Fruit fly (Drosophila melanogaster) whole organism, embryonic: ENCODE results near the gene sqh.

ENCODE experiments used
- Atf-2 ChIP-seq: fragments of 200-800 bp; sonication (Bioruptor generic); optimal IDR thresholded peaks from 2 replicates; lab custom pipeline; 2016; ENCODE audit warnings: missing biosample characterization, missing genetic modification characterization
- CG11456 ChIP-seq: fragments of 200-800 bp; sonication (Bioruptor generic); IDR thresholded peaks from 3 replicates; pipeline ENCODE4 v1.3.6; 2022; ENCODE audit warnings: missing biosample characterization, missing genetic modification characterization
- CG12219 ChIP-seq: fragments of 200-800 bp; sonication (Bioruptor generic); optimal IDR thresholded peaks from 3 replicates; lab custom pipeline; 2018; ENCODE audit warnings: missing biosample characterization, mild to moderate bottlenecking, missing genetic modification characterization
- CG12659 ChIP-seq: fragments of 200-800 bp; sonication (Bioruptor generic); optimal IDR thresholded peaks from 3 replicates; lab custom pipeline; 2017; ENCODE audit warnings: mild to moderate bottlenecking, missing biosample characterization, missing genetic modification reagents, missing genetic modification characterization
- CG14667 ChIP-seq: fragments of 200-800 bp; sonication (Bioruptor generic); IDR thresholded peaks from 2 replicates; pipeline ENCODE4 v1.3.6; 2022; ENCODE audit warnings: missing biosample characterization, missing genetic modification characterization
- CG14710 ChIP-seq: fragments of 200-800 bp; sonication (Bioruptor generic); optimal IDR thresholded peaks from 3 replicates; lab custom pipeline; 2019; ENCODE audit warnings: missing biosample characterization, mild to moderate bottlenecking, missing genetic modification characterization, moderate library complexity
- CG17802 ChIP-seq: fragments of 200-800 bp; sonication (Bioruptor generic); optimal IDR thresholded peaks from 2 replicates; lab custom pipeline; 2018; ENCODE audit warnings: missing biosample characterization, mild to moderate bottlenecking, missing genetic modification characterization, moderate library complexity
- CG17912 ChIP-seq: fragments of 200-800 bp; sonication (Bioruptor generic); optimal IDR thresholded peaks from 2 replicates; lab custom pipeline; 2018; ENCODE audit warnings: missing biosample characterization, mild to moderate bottlenecking, missing genetic modification characterization
- CG2116 ChIP-seq: fragments of 200-800 bp; sonication (Bioruptor generic); optimal IDR thresholded peaks from 3 replicates; lab custom pipeline; 2018; ENCODE audit warnings: missing biosample characterization, mild to moderate bottlenecking, missing genetic modification characterization
- CG32767 ChIP-seq: fragments of 200-800 bp; sonication (Bioruptor generic); IDR thresholded peaks from 2 replicates; pipeline ENCODE4 v1.3.6; 2022; ENCODE audit warnings: missing biosample characterization, missing genetic modification characterization
- CG4360 ChIP-seq: fragments of 200-800 bp; sonication (Bioruptor generic); IDR thresholded peaks from 2 replicates; pipeline ENCODE4 v1.3.6; 2022; ENCODE audit warnings: missing biosample characterization, missing genetic modification characterization
- CG6791 ChIP-seq: fragments of 200-800 bp; sonication (Bioruptor generic); IDR thresholded peaks from 3 replicates; pipeline ENCODE4 v1.3.6; 2022; ENCODE audit warnings: missing biosample characterization, missing genetic modification characterization; ENCODE audit not compliant: partially characterized antibody
- CG6854 ChIP-seq: fragments of 200-800 bp; sonication (Bioruptor generic); optimal IDR thresholded peaks from 3 replicates; lab custom pipeline; 2017; ENCODE audit warnings: missing biosample characterization, mild to moderate bottlenecking, missing genetic modification characterization
- CG8388 ChIP-seq: fragments of 200-800 bp; sonication (Bioruptor generic); optimal IDR thresholded peaks from 2 replicates; lab custom pipeline; 2019; ENCODE audit warnings: missing biosample characterization, mild to moderate bottlenecking, missing genetic modification characterization, moderate library complexity
- CTCF ChIP-seq: fragments of 200-800 bp; sonication (Bioruptor generic); optimal IDR thresholded peaks from 2 replicates; lab custom pipeline; 2017; ENCODE audit warnings: missing biosample characterization, mild to moderate bottlenecking, missing genetic modification characterization, moderate library complexity
- CoRest ChIP-seq: fragments of 200-800 bp; sonication (Bioruptor generic); optimal IDR thresholded peaks from 3 replicates; lab custom pipeline; 2018; ENCODE audit warnings: missing biosample characterization, mild to moderate bottlenecking, missing genetic modification characterization, moderate library complexity
- Dek ChIP-seq: fragments of 200-800 bp; sonication (Bioruptor generic); optimal IDR thresholded peaks from 3 replicates; lab custom pipeline; 2019; ENCODE audit warnings: missing biosample characterization, mild to moderate bottlenecking, missing genetic modification characterization, moderate library complexity
- Dip3 ChIP-seq: fragments of 200-800 bp; sonication (Bioruptor generic); optimal IDR thresholded peaks from 3 replicates; lab custom pipeline; 2016; ENCODE audit warnings: missing biosample characterization, missing genetic modification characterization
- Doc3 ChIP-seq: fragments of 200-800 bp; sonication (Bioruptor generic); IDR thresholded peaks from 3 replicates; pipeline ENCODE4 v1.3.6; 2022; ENCODE audit warnings: missing biosample characterization, missing genetic modification characterization; ENCODE audit not compliant: partially characterized antibody
- Drgx ChIP-seq: fragments of 200-800 bp; sonication (Bioruptor generic); IDR thresholded peaks from 2 replicates; pipeline ENCODE4 v1.3.6; 2022; ENCODE audit warnings: missing biosample characterization, missing genetic modification characterization
- Ets97D ChIP-seq: fragments of 200-800 bp; sonication (Bioruptor generic); optimal IDR thresholded peaks from 3 replicates; lab custom pipeline; 2016; ENCODE audit warnings: missing biosample characterization, missing genetic modification characterization
- HLH54F ChIP-seq: fragments of 200-800 bp; sonication (Bioruptor generic); optimal IDR thresholded peaks from 3 replicates; lab custom pipeline; 2016; ENCODE audit warnings: missing biosample characterization, missing genetic modification characterization
- HLHmδ ChIP-seq: fragments of 200-800 bp; sonication (Bioruptor generic); optimal IDR thresholded peaks from 2 replicates; lab custom pipeline; 2018; ENCODE audit warnings: missing biosample characterization, mild to moderate bottlenecking, missing genetic modification characterization, moderate library complexity
- Hmr ChIP-seq: fragments of 200-800 bp; sonication (Bioruptor generic); optimal IDR thresholded peaks from 3 replicates; lab custom pipeline; 2017; ENCODE audit warnings: mild to moderate bottlenecking, missing biosample characterization, missing genetic modification reagents, missing genetic modification characterization
- Hr3 ChIP-seq: fragments of 200-800 bp; sonication (Bioruptor generic); optimal IDR thresholded peaks from 3 replicates; lab custom pipeline; 2016; ENCODE audit warnings: missing biosample characterization, missing genetic modification characterization
- Hr39 ChIP-seq: fragments of >200 bp; optimal IDR thresholded peaks from 2 replicates; lab custom pipeline; 2017
- MESR4 ChIP-seq: fragments of 200-800 bp; sonication (Bioruptor generic); optimal IDR thresholded peaks from 2 replicates; lab custom pipeline; 2018; ENCODE audit warnings: missing biosample characterization, mild to moderate bottlenecking, missing genetic modification characterization, moderate library complexity
- Mad ChIP-seq: fragments of 200-800 bp; sonication (Bioruptor generic); optimal IDR thresholded peaks from 2 replicates; lab custom pipeline; 2016; ENCODE audit warnings: missing biosample characterization, missing genetic modification characterization
- Mrtf ChIP-seq: fragments of 200-800 bp; sonication (Bioruptor generic); IDR thresholded peaks from 3 replicates; pipeline ENCODE4 v1.3.6; 2022; ENCODE audit warnings: missing biosample characterization, missing genetic modification characterization
- Nf-YC ChIP-seq: fragments of 200-800 bp; optimal IDR thresholded peaks from 3 replicates; lab custom pipeline; 2019; ENCODE audit warnings: missing biosample characterization, mild to moderate bottlenecking, missing genetic modification characterization, moderate library complexity
- PHDP ChIP-seq: fragments of 200-800 bp; sonication (Bioruptor generic); optimal IDR thresholded peaks from 3 replicates; lab custom pipeline; 2018; ENCODE audit warnings: missing biosample characterization, mild to moderate bottlenecking, missing genetic modification characterization, moderate library complexity
- Spps ChIP-seq: fragments of 200-800 bp; sonication (Bioruptor generic); optimal IDR thresholded peaks from 2 replicates; lab custom pipeline; 2018; ENCODE audit warnings: missing biosample characterization, mild to moderate bottlenecking, missing genetic modification characterization
- TFAM ChIP-seq: fragments of 200-800 bp; sonication (Bioruptor generic); optimal IDR thresholded peaks from 2 replicates; lab custom pipeline; 2017; ENCODE audit warnings: missing biosample characterization, missing genetic modification characterization, inconsistent platforms
- YL-1 ChIP-seq: fragments of 200-800 bp; sonication (Bioruptor generic); optimal IDR thresholded peaks from 3 replicates; lab custom pipeline; 2017; ENCODE audit warnings: missing biosample characterization, mild to moderate bottlenecking, missing genetic modification characterization
- cad ChIP-seq: fragments of >200 bp; optimal IDR thresholded peaks from 2 replicates; lab custom pipeline; 2017; ENCODE audit warnings: missing biosample characterization, missing genetic modification characterization
- crol ChIP-seq: fragments of 200-800 bp; sonication (Bioruptor generic); IDR thresholded peaks from 2 replicates; pipeline ENCODE4 v1.3.6; 2022; ENCODE audit warnings: missing biosample characterization, missing genetic modification characterization
- dan ChIP-seq: fragments of 200-800 bp; sonication (Bioruptor generic); IDR thresholded peaks from 2 replicates; pipeline ENCODE4 v1.3.6; 2022; ENCODE audit warnings: missing biosample characterization, missing genetic modification characterization
- dm ChIP-seq: fragments of 200-800 bp; sonication (Bioruptor generic); optimal IDR thresholded peaks from 3 replicates; lab custom pipeline; 2016; ENCODE audit warnings: missing biosample characterization, missing genetic modification characterization
- grau ChIP-seq: fragments of 200-800 bp; optimal IDR thresholded peaks from 3 replicates; lab custom pipeline; 2019; ENCODE audit warnings: missing biosample characterization, mild to moderate bottlenecking, missing genetic modification characterization, moderate library complexity
- ham ChIP-seq: fragments of 200-800 bp; sonication (Bioruptor generic); IDR thresholded peaks from 2 replicates; pipeline ENCODE4 v1.3.6; 2022; ENCODE audit warnings: missing biosample characterization, missing genetic modification characterization
- jing ChIP-seq: fragments of 200-800 bp; sonication (Bioruptor generic); optimal IDR thresholded peaks from 2 replicates; lab custom pipeline; 2018; ENCODE audit warnings: missing biosample characterization, mild to moderate bottlenecking, missing genetic modification characterization
- nmo ChIP-seq: fragments of 200-800 bp; sonication (Bioruptor generic); optimal IDR thresholded peaks from 2 replicates; lab custom pipeline; 2018; ENCODE audit warnings: missing biosample characterization, mild to moderate bottlenecking, missing genetic modification characterization, moderate library complexity
- pho ChIP-seq: fragments of 200-800 bp; sonication (Bioruptor generic); optimal IDR thresholded peaks from 2 replicates; lab custom pipeline; 2016; ENCODE audit warnings: missing biosample characterization, missing genetic modification characterization
- pita ChIP-seq: fragments of 200-800 bp; sonication (Bioruptor generic); optimal IDR thresholded peaks from 2 replicates; lab custom pipeline; 2017; ENCODE audit warnings: missing biosample characterization, mild to moderate bottlenecking, missing genetic modification characterization
- pros ChIP-seq: fragments of 200-800 bp; sonication (Bioruptor generic); optimal IDR thresholded peaks from 3 replicates; lab custom pipeline; 2019; ENCODE audit warnings: missing biosample characterization, mild to moderate bottlenecking, missing genetic modification characterization, moderate library complexity
- sc ChIP-seq, 3 experiments: fragments of >200 bp in 2 of 3; fragments of 200-800 bp in 1 of 3; sonication (Bioruptor generic) in 1 of 3; optimal IDR thresholded peaks; 2 replicates in 2 of 3; 3 replicates in 1 of 3; lab custom pipeline; 2017; ENCODE audit warnings: mild to moderate bottlenecking in 1 of 3, missing biosample characterization in 1 of 3, missing genetic modification characterization in 1 of 3, missing genetic modification reagents in 1 of 3
- sens ChIP-seq: fragments of 200-800 bp; sonication (Bioruptor generic); peaks from one replicate; lab custom pipeline; 2016; ENCODE audit warnings: missing biosample characterization, missing genetic modification characterization
- seq ChIP-seq: fragments of 200-800 bp; sonication (Bioruptor generic); IDR thresholded peaks from 2 replicates; pipeline ENCODE4 v1.3.6; 2022; ENCODE audit warnings: missing biosample characterization, missing genetic modification characterization
- toy ChIP-seq: fragments of 200-800 bp; sonication (Bioruptor generic); IDR thresholded peaks from 2 replicates; pipeline ENCODE4 v1.3.6; 2022; ENCODE audit warnings: missing biosample characterization, missing genetic modification characterization
- tup ChIP-seq: fragments of 200-800 bp; sonication (Bioruptor generic); optimal IDR thresholded peaks from 2 replicates; lab custom pipeline; 2016; ENCODE audit warnings: missing biosample characterization, mild to moderate bottlenecking, missing genetic modification characterization, moderate library complexity
- wek ChIP-seq: fragments of 200-800 bp; sonication (Bioruptor generic); optimal IDR thresholded peaks from 3 replicates; lab custom pipeline; 2018; ENCODE audit warnings: missing biosample characterization, mild to moderate bottlenecking, missing genetic modification characterization, moderate library complexity
- zf30C ChIP-seq: fragments of 200-800 bp; sonication (Bioruptor generic); optimal IDR thresholded peaks from 3 replicates; lab custom pipeline; 2018; ENCODE audit warnings: missing biosample characterization, mild to moderate bottlenecking, missing genetic modification characterization

The sqh gene

dm6 chrX:6255414-6255915 lies 30.5 kb upstream of the sqh start, which contains the start of the genes Rbcn-3A and Spx (continued):
- TF ChIP-seq CG17912 (GFP tag; lab: Kevin White, UChicago), result no peak
- TF ChIP-seq Mad (GFP tag; lab: Kevin White, UChicago), result no peak
- no peak for TF ChIP-seq HLH54F (GFP tag; lab: Kevin White, UChicago)
- no peak for TF ChIP-seq Dip3 (GFP tag; lab: Kevin White, UChicago)
- no peak for TF ChIP-seq CTCF (GFP tag; lab: Kevin White, UChicago)
- peak; percentile 97 for TF ChIP-seq CG2116 (GFP tag; lab: Kevin White, UChicago)
- TF ChIP-seq ham (GFP tag; lab: Robert Waterston, UW), result no peak
- TF ChIP-seq TFAM (GFP tag; lab: Kevin White, UChicago), result no peak
- TF ChIP-seq Mrtf (GFP tag; lab: Robert Waterston, UW), result no peak
- TF ChIP-seq sens, result peak; percentile 57
- TF ChIP-seq jing, result no peak
- TF ChIP-seq CG12659 (GFP tag; lab: Kevin White, UChicago), result peak; percentile 63
- peak; percentile 36 for TF ChIP-seq Dek (tag; lab: Kevin White, UChicago)
- peak; percentile 18 for TF ChIP-seq Ets97D (GFP tag; lab: Kevin White, UChicago)
- TF ChIP-seq CG11456 (GFP tag; lab: Robert Waterston, UW), result 0 out of 3 replicates have a peak, but pooled peaks have one; percentile 48
- TF ChIP-seq Nf-YC (tag; lab: Kevin White, UChicago), result peak; percentile 50
- TF ChIP-seq dm (GFP tag; lab: Kevin White, UChicago), result no peak
- TF ChIP-seq sc (optimal IDR thresholded peaks at IDR 0.05; lab: Kevin White, UChicago), result no peak
- no peak for TF ChIP-seq sc (GFP tag; optimal IDR thresholded peaks at IDR 0.05; lab: Kevin White, UChicago)
- TF ChIP-seq pita (GFP tag; lab: Kevin White, UChicago), result no peak
- TF ChIP-seq CG32767, result 0 out of 2 replicates have a peak, but pooled peaks have one; percentile 12
- no peak for TF ChIP-seq HLHmδ
- TF ChIP-seq cad (GFP tag; lab: Kevin White, UChicago), result no peak
- TF ChIP-seq Atf-2 (GFP tag; lab: Kevin White, UChicago), result no peak
- no peak for TF ChIP-seq CG8388 (GFP tag; lab: Kevin White, UChicago)
- TF ChIP-seq Spps (tag; lab: Kevin White, UChicago), result no peak
- peak; percentile 65 for TF ChIP-seq CG14710 (tag; lab: Kevin White, UChicago)
- TF ChIP-seq CG6854 (GFP tag; lab: Kevin White, UChicago), result no peak
- TF ChIP-seq CG17802 (tag; lab: Kevin White, UChicago), result no peak
- peak; percentile 69 for TF ChIP-seq CoRest (tag; lab: Kevin White, UChicago)
- peak; percentile 45 for TF ChIP-seq Hr3 (GFP tag; lab: Kevin White, UChicago)
- TF ChIP-seq CG6791 (GFP tag; lab: Robert Waterston, UW), result peak; percentile 90
- no peak for TF ChIP-seq dan (GFP tag; lab: Robert Waterston, UW)
- peak; percentile 68 for TF ChIP-seq nmo (GFP tag; lab: Kevin White, UChicago)
- TF ChIP-seq crol (GFP tag; lab: Robert Waterston, UW), result no peak
- TF ChIP-seq PHDP (tag; lab: Kevin White, UChicago), result peak; percentile 45
- no peak for TF ChIP-seq zf30C (GFP tag; lab: Kevin White, UChicago)
- no peak for TF ChIP-seq seq
- no peak for TF ChIP-seq MESR4 (GFP tag; lab: Kevin White, UChicago)
- no peak for TF ChIP-seq CG4360
- TF ChIP-seq tup (GFP tag; lab: Kevin White, UChicago), result no peak
- peak; percentile 27 for TF ChIP-seq Hmr (GFP tag; lab: Kevin White, UChicago)
- TF ChIP-seq pros (GFP tag; lab: Kevin White, UChicago), result no peak
- no peak for TF ChIP-seq wek
- TF ChIP-seq Hr39 (lab: Kevin White, UChicago), result no peak
- no peak for TF ChIP-seq toy (GFP tag; lab: Robert Waterston, UW)
- TF ChIP-seq Drgx (GFP tag; lab: Robert Waterston, UW), result no peak
- peak; percentile 89 for TF ChIP-seq Doc3 (GFP tag; lab: Robert Waterston, UW)
- TF ChIP-seq YL-1 (GFP tag; lab: Kevin White, UChicago), result peak; percentile 45
- peak; percentile 53 for TF ChIP-seq grau (tag; lab: Kevin White, UChicago)
- TF ChIP-seq CG14667 (GFP tag; lab: Robert Waterston, UW), result no peak
- TF ChIP-seq pho (GFP tag; lab: Kevin White, UChicago), result no peak
- TF ChIP-seq CG12219 (GFP tag; lab: Kevin White, UChicago), result no peak
